Worm (Caenorhabditis elegans): ENCODE results near the gene unc-4.

Gene unc-4

DNA sequence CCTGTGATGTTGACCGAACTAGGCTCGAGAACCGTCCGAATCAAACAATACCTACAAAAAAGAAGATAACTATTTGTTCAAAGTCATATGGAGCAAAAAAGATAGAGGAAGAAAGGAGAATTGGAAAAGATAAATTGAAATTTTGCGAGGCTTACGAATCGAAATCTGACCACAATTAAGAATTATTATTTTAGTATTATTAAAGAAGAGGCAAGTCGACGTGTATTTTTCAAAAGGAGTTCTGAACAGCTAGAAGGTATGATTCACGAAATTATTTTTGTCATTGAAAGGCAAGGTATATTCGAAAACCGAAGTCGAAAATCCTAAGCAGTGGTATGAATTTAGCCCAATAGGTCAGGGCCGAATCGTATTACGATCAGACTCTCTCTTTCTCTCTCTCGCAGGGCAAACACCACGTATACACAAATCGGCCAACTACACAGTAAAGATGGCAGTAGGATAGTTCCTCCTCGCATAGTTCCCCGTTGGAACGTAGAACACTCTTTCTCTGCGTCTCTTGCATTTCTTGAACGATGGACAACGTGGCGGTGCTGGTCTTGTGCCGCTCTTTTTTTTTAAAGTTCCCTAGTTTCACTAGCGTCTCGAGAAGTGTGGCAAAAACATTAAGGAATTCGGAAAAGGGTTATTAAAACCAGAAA lies 9.0 kb downstream of the unc-4 start, which contains the start of gene vgln-1:
Gene vgln-1 (minus strand): TSS at position 51 of the 659 bp plus-strand sequence.
- TF ChIP-seq R02D3.7 (tag; optimal IDR thresholded peaks at IDR 0.05) = no peak
- no peak for TF ChIP-seq ZK546.5 (tag; optimal IDR thresholded peaks at IDR 0.05)
- TF ChIP-seq mes-2 (tag; optimal IDR thresholded peaks at IDR 0.05; ENCODE audit: poor library complexity, severe bottlenecking) = peak; percentile 31
- peak; percentile 31 for TF ChIP-seq nhr-11 (tag; optimal IDR thresholded peaks at IDR 0.05)
- TF ChIP-seq hlh-30 (tag; optimal IDR thresholded peaks at IDR 0.05; ENCODE audit: insufficient read depth) = peak; percentile 50
- peak in 1 of 2 experiments; percentile 46 for TF ChIP-seq lsy-2 (tag; optimal IDR thresholded peaks at IDR 0.05)
- no peak for TF ChIP-seq Y48G9A.11 (GFP tag; IDR thresholded peaks at IDR 0.05)
- no peak for TF ChIP-seq lin-39 (tag; optimal IDR thresholded peaks at IDR 0.05)
- no peak for TF ChIP-seq mdt-29 (GFP tag; IDR thresholded peaks at IDR 0.05)
- 0 out of 2 replicates have a peak, but pooled peaks have one; percentile 37 for TF ChIP-seq Y105C5A.15 (GFP tag; IDR thresholded peaks at IDR 0.05)
- peak; percentile 16 for TF ChIP-seq dpl-1 (GFP tag; optimal IDR thresholded peaks at IDR 0.05)
- TF ChIP-seq mdl-1 (tag; optimal IDR thresholded peaks at IDR 0.05) = peak in 1 of 2 experiments; percentile 35
- peak; percentile 55 for TF ChIP-seq nhr-25 (tag; optimal IDR thresholded peaks at IDR 0.05; ENCODE audit: borderline replicate concordance, insufficient read depth)
- TF ChIP-seq rbr-2 (tag; optimal IDR thresholded peaks at IDR 0.05) = no peak
- TF ChIP-seq egl-43 (GFP tag; IDR thresholded peaks at IDR 0.05) = 0 out of 2 replicates have a peak, but pooled peaks have one; percentile 10
- TF ChIP-seq aha-1 (tag) = peak; percentile 58
- TF ChIP-seq spr-1 (tag; optimal IDR thresholded peaks at IDR 0.05) = no peak
- TF ChIP-seq unc-62 (GFP tag; optimal IDR thresholded peaks at IDR 0.05 in 1 of 2) = peak in 1 of 2 experiments; percentile 60
- no peak for TF ChIP-seq unc-62 (tag; optimal IDR thresholded peaks at IDR 0.05)
- TF ChIP-seq nhr-76 (tag; optimal IDR thresholded peaks at IDR 0.05) = no peak
- TF ChIP-seq daf-12 (tag; optimal IDR thresholded peaks at IDR 0.05) = no peak
- 0 out of 2 replicates have a peak, but pooled peaks have one; percentile 13 for TF ChIP-seq ZK337.2 (GFP tag; IDR thresholded peaks at IDR 0.05)
- TF ChIP-seq zip-11 (GFP tag; IDR thresholded peaks at IDR 0.05) = no peak
- TF ChIP-seq nhr-6 (tag; optimal IDR thresholded peaks at IDR 0.05) = no peak
- TF ChIP-seq lin-29 (GFP tag; IDR thresholded peaks at IDR 0.05) = no peak
- no peak for TF ChIP-seq attf-4 (tag; optimal IDR thresholded peaks at IDR 0.05)
- TF ChIP-seq ceh-32 (tag; optimal IDR thresholded peaks at IDR 0.05; ENCODE audit: poor library complexity) = no peak
- TF ChIP-seq T20F7.1 (GFP tag; optimal IDR thresholded peaks at IDR 0.05) = no peak
- TF ChIP-seq mxl-3 (GFP tag; optimal IDR thresholded peaks at IDR 0.05) = peak; percentile 61
- peak; percentile 14 for TF ChIP-seq nhr-28 (tag; optimal IDR thresholded peaks at IDR 0.05)
- no peak for TF ChIP-seq arid-1 (GFP tag; conservative IDR thresholded peaks at IDR 0.05)

DNA sequence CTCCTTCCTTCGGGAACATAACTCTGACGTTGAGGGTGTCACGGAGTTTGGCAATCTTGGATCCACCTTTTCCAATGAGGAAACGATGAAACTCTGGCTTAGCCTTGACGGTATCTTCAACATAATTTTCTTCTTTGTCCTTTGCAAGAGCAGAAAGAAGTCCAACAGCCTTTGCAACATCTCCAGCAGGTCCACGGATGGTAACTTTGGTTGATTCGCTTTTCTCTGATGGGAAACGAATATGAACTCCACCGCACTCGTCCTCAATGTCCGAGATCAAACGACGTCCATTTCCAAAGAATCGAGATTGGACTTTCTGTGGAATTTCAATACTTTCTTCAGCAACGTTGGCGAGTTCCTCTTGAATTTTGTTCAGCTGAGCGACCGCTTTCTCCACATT lies 11.6 kb downstream of the unc-4 start:
- TF ChIP-seq unc-62 (GFP tag; optimal IDR thresholded peaks at IDR 0.05 in 1 of 2) (peak in 1 of 2 experiments; percentile 93), unc-62 (tag; optimal IDR thresholded peaks at IDR 0.05) (no peak), duxl-1 (tag; optimal IDR thresholded peaks at IDR 0.05; ENCODE audit: poor library complexity) (no peak)

DNA sequence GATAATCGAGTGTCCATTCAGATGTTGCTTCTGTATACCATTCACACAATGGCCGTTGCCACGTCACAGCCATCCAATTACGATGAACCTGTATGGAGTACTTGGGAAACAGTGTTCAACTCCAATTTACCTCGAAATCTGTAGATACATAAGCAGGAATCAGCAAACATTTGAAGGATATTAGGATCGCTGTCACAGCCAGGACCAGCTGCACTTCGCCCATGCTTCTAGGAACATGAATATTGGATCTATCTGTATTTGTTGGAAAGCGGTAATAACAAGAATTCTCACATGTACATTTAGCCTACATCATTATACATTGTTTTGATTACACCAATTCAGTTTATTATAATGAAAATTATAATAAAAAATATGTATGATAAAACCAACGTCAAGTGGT lies 14.0 kb downstream of the unc-4 start, which contains the start of gene algn-8:
Gene algn-8 (minus strand): TSS at position 227 of the 400 bp plus-strand sequence.
- TF ChIP-seq spr-3 (GFP tag; optimal IDR thresholded peaks at IDR 0.05) (peak; percentile 10), nhr-25 (tag; optimal IDR thresholded peaks at IDR 0.05; ENCODE audit: borderline replicate concordance, insufficient read depth) (peak; percentile 26), jun-1 (tag; optimal IDR thresholded peaks at IDR 0.05) (no peak), cey-2 (tag; optimal IDR thresholded peaks at IDR 0.05; ENCODE audit: borderline replicate concordance, insufficient read depth) (no peak), duxl-1 (tag; optimal IDR thresholded peaks at IDR 0.05; ENCODE audit: poor library complexity) (peak; percentile 46), F10B5.3 (tag; optimal IDR thresholded peaks at IDR 0.05) (peak; percentile 3), unc-130 (GFP tag; optimal IDR thresholded peaks at IDR 0.05) (no peak), ama-1 (optimal IDR thresholded peaks at IDR 0.05) (no peak), tra-1 (GFP tag; IDR thresholded peaks at IDR 0.05) (0 out of 2 replicates have a peak, but pooled peaks have one; percentile 16), nhr-102 (tag; optimal IDR thresholded peaks at IDR 0.05) (peak; percentile 32), sdz-12 (GFP tag; optimal IDR thresholded peaks at IDR 0.05) (no peak), mxl-3 (GFP tag; optimal IDR thresholded peaks at IDR 0.05) (no peak), madf-9 (GFP tag; conservative IDR thresholded peaks at IDR 0.05) (no peak), mes-2 (tag; optimal IDR thresholded peaks at IDR 0.05; ENCODE audit: poor library complexity, severe bottlenecking) (peak; percentile 22), lim-7 (GFP tag; IDR thresholded peaks at IDR 0.05) (0 out of 2 replicates have a peak, but pooled peaks have one; percentile 18), zfp-3 (GFP tag; conservative IDR thresholded peaks at IDR 0.05) (0 out of 2 replicates have a peak, but pooled peaks have one; percentile 29), T26A8.4 (GFP tag; IDR thresholded peaks at IDR 0.05) (0 out of 2 replicates have a peak, but pooled peaks have one; percentile 49), skn-1 (tag; optimal IDR thresholded peaks at IDR 0.05) (no peak)

Data from whole organism, L4 larva.